Worm (Caenorhabditis elegans): Measurements from ENCODE around the gene prx-1.

DNA sequence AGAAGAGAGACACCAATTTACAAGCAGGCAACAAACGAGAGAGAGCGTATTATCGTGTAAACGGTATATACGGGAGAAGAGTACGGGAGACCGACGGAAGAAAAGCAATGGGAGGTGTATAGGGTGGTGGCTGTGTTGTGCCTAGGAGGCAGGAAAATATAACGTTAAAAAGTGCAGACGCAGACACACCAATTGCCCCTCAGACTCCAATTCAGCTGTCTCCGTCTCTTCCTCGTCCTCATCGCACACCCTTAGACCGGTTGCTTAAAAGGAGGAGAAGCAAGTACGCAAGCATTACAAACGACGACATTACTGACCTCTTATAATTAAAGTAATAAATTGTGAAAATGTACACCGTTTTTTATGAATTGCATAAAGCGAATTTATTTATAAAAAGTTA is 1.3 kb upstream of the prx-1 start:
- TF ChIP-seq med-1 (GFP tag; optimal IDR thresholded peaks at IDR 0.05; ENCODE audit: insufficient read depth), result no peak
- peak; percentile 44; the same call in 1 of the 2 replicates for TF ChIP-seq ztf-29 (GFP tag; IDR thresholded peaks at IDR 0.05)
- TF ChIP-seq ztf-23 (GFP tag; IDR thresholded peaks at IDR 0.05), result no peak
- 0 out of 2 replicates have a peak, but pooled peaks have one; percentile 5 for TF ChIP-seq klf-2 (GFP tag; conservative IDR thresholded peaks at IDR 0.05)
- TF ChIP-seq cog-1 (tag; optimal IDR thresholded peaks at IDR 0.05), result peak; percentile 79
- TF ChIP-seq tab-1 (GFP tag; IDR thresholded peaks at IDR 0.05), result 0 out of 2 replicates have a peak, but pooled peaks have one; percentile 64
- TF ChIP-seq flt-1 (GFP tag; IDR thresholded peaks at IDR 0.05), result 0 out of 2 replicates have a peak, but pooled peaks have one; percentile 48
- no peak for TF ChIP-seq T22C8.4 (GFP tag; IDR thresholded peaks at IDR 0.05)
- TF ChIP-seq ref-1 (GFP tag; conservative IDR thresholded peaks at IDR 0.05), result no peak
